Worm (Caenorhabditis elegans): ENCODE measurements around the gene comt-2.

The comt-2 gene

ce11 chrV:16458714-16459113 is 35.6 kb downstream of the comt-2 start, which contains the start of gene str-15:
TSS of gene str-15 (minus strand) at chrV:16458814.
- TF ChIP-seq nhr-12 (tag; optimal IDR thresholded peaks at IDR 0.05) (no peak), ama-1 (optimal IDR thresholded peaks at IDR 0.05) (no peak), nhr-21 (tag; optimal IDR thresholded peaks at IDR 0.05) (no peak)

ce11 chrV:16455065-16455464 is 39.2 kb downstream of the comt-2 start, which contains the start of gene str-14:
TSS of gene str-14 (minus strand) at chrV:16455165.
- TF ChIP-seq mdl-1 (tag; optimal IDR thresholded peaks at IDR 0.05) = no peak
- TF ChIP-seq unc-55 (GFP tag; optimal IDR thresholded peaks at IDR 0.05) = no peak
- TF ChIP-seq elt-1 (tag; optimal IDR thresholded peaks at IDR 0.05) = no peak
- no peak for TF ChIP-seq skn-1 (tag; optimal IDR thresholded peaks at IDR 0.05)
- no peak for TF ChIP-seq sem-4 (tag; optimal IDR thresholded peaks at IDR 0.05)
- TF ChIP-seq peb-1 (tag; optimal IDR thresholded peaks at IDR 0.05) = no peak
- TF ChIP-seq crh-2 (tag; optimal IDR thresholded peaks at IDR 0.05) = no peak
- no peak for TF ChIP-seq nhr-6 (tag; optimal IDR thresholded peaks at IDR 0.05)
- TF ChIP-seq lsy-2 (tag; optimal IDR thresholded peaks at IDR 0.05) = no peak
- TF ChIP-seq alr-1 (tag; optimal IDR thresholded peaks at IDR 0.05) = no peak
- no peak for TF ChIP-seq dmd-4 (tag; optimal IDR thresholded peaks at IDR 0.05)
- no peak for TF ChIP-seq lin-39 (tag; optimal IDR thresholded peaks at IDR 0.05)
- no peak for TF ChIP-seq mab-5 (tag; optimal IDR thresholded peaks at IDR 0.05)
- TF ChIP-seq nhr-21 (tag; optimal IDR thresholded peaks at IDR 0.05) = no peak
- TF ChIP-seq gmeb-1 (tag; optimal IDR thresholded peaks at IDR 0.05) = no peak

- TF ChIP-seq F13H6.1 (tag; optimal IDR thresholded peaks at IDR 0.05) = no peak
These were observed 46.6 kb downstream of the comt-2 start, which contains the start of gene T08G3.13 for ce11 chrV:16447735-16448134. TSS of gene T08G3.13 (plus strand) at chrV:16448035.

- TF ChIP-seq Y55F3AM.14 (GFP tag; optimal IDR thresholded peaks at IDR 0.05) = no peak
- no peak for TF ChIP-seq sma-9 (GFP tag; optimal IDR thresholded peaks at IDR 0.05)
- no peak for TF ChIP-seq sma-9 (tag; optimal IDR thresholded peaks at IDR 0.05)
- no peak for TF ChIP-seq F13H6.1 (tag; optimal IDR thresholded peaks at IDR 0.05)
- no peak for TF ChIP-seq blmp-1 (tag; optimal IDR thresholded peaks at IDR 0.05; ENCODE audit: insufficient read depth)
- no peak for TF ChIP-seq mbf-1 (tag; optimal IDR thresholded peaks at IDR 0.05)
- no peak for TF ChIP-seq dmd-4 (tag; optimal IDR thresholded peaks at IDR 0.05)
- TF ChIP-seq snpc-4 (tag; optimal IDR thresholded peaks at IDR 0.05) = no peak
- no peak for TF ChIP-seq nhr-12 (tag; optimal IDR thresholded peaks at IDR 0.05)
- TF ChIP-seq skn-1 (tag; optimal IDR thresholded peaks at IDR 0.05) = no peak
- no peak for TF ChIP-seq lsy-2 (tag; optimal IDR thresholded peaks at IDR 0.05)
- TF ChIP-seq aly-2 (tag; optimal IDR thresholded peaks at IDR 0.05) = no peak
- no peak for TF ChIP-seq nhr-21 (tag; optimal IDR thresholded peaks at IDR 0.05)
- no peak for TF ChIP-seq unc-39 (tag; optimal IDR thresholded peaks at IDR 0.05)
- no peak for TF ChIP-seq ZK546.5 (tag; optimal IDR thresholded peaks at IDR 0.05)
- TF ChIP-seq peb-1 (tag; optimal IDR thresholded peaks at IDR 0.05) = no peak
- no peak for TF ChIP-seq nhr-77 (tag; optimal IDR thresholded peaks at IDR 0.05)
- no peak for TF ChIP-seq gmeb-1 (tag; optimal IDR thresholded peaks at IDR 0.05)
- no peak for TF ChIP-seq elt-3 (tag; optimal IDR thresholded peaks at IDR 0.05)
These were observed 48.1 kb downstream of the comt-2 start for ce11 chrV:16446191-16446590.

- TF ChIP-seq nhr-23 (tag; optimal IDR thresholded peaks at IDR 0.05) (no peak), nhr-21 (tag; optimal IDR thresholded peaks at IDR 0.05) (no peak), lin-11 (tag; optimal IDR thresholded peaks at IDR 0.05) (no peak), ZK546.5 (tag; optimal IDR thresholded peaks at IDR 0.05) (no peak), mab-5 (tag; optimal IDR thresholded peaks at IDR 0.05) (no peak), fos-1 (tag; optimal IDR thresholded peaks at IDR 0.05) (no peak), nhr-129 (tag; optimal IDR thresholded peaks at IDR 0.05) (no peak), dmd-4 (tag; optimal IDR thresholded peaks at IDR 0.05) (no peak)
These were observed 48.6 kb downstream of the comt-2 start, which contains the start of gene T08G3.6 for ce11 chrV:16445676-16446075. TSS of gene T08G3.6 (plus strand) at chrV:16445976.

ce11 chrV:16443626-16444025 is 50.7 kb downstream of the comt-2 start, which contains the start of gene srh-141:
TSS of gene srh-141 (plus strand) at chrV:16443926.
- TF ChIP-seq nhr-6 (tag; optimal IDR thresholded peaks at IDR 0.05) (no peak), sma-9 (GFP tag; optimal IDR thresholded peaks at IDR 0.05) (no peak), sma-9 (tag; optimal IDR thresholded peaks at IDR 0.05) (no peak), dmd-4 (tag; optimal IDR thresholded peaks at IDR 0.05) (no peak), skn-1 (tag; optimal IDR thresholded peaks at IDR 0.05) (no peak), ztf-4 (tag; optimal IDR thresholded peaks at IDR 0.05) (no peak)

Measured in whole organism, L2 larva.